Worm (Caenorhabditis elegans): ENCODE measurements around the gene Y38H6C.25.
"Not testable (repeated sequence)": the region's sequence is repeated elsewhere in the genome, so short reads cannot be mapped to it uniquely, and the experiment has no call there.

The Y38H6C.25 gene

ce11 chrV:20509427-20509826, 9.6 kb upstream of the Y38H6C.25 start:
- TF ChIP-seq ref-1 (GFP tag; conservative IDR thresholded peaks at IDR 0.05) (no peak), flt-1 (GFP tag; IDR thresholded peaks at IDR 0.05) (no peak), klf-2 (GFP tag; conservative IDR thresholded peaks at IDR 0.05) (no peak), med-1 (GFP tag; optimal IDR thresholded peaks at IDR 0.05; ENCODE audit: insufficient read depth) (no peak), ztf-29 (GFP tag; IDR thresholded peaks at IDR 0.05) (no peak), ztf-23 (GFP tag; IDR thresholded peaks at IDR 0.05) (no peak), T22C8.4 (GFP tag; IDR thresholded peaks at IDR 0.05) (no peak), tab-1 (GFP tag; IDR thresholded peaks at IDR 0.05) (no peak), cog-1 (tag; optimal IDR thresholded peaks at IDR 0.05) (no peak)

- not testable (repeated sequence) for TF ChIP-seq T22C8.4 (GFP tag; IDR thresholded peaks at IDR 0.05); med-1 (GFP tag; optimal IDR thresholded peaks at IDR 0.05; ENCODE audit: insufficient read depth); cog-1 (tag; optimal IDR thresholded peaks at IDR 0.05)
These were observed 5.4 kb upstream of the Y38H6C.25 start, which contains the start of gene Y38H6C.8 for ce11 chrV:20513661-20514060. TSS of gene Y38H6C.8 (plus strand) at chrV:20513961.

ce11 chrV:20514483-20514882, 4.5 kb upstream of the Y38H6C.25 start:
- TF ChIP-seq ztf-29 (GFP tag; IDR thresholded peaks at IDR 0.05) (no peak), cog-1 (tag; optimal IDR thresholded peaks at IDR 0.05) (no peak), med-1 (GFP tag; optimal IDR thresholded peaks at IDR 0.05; ENCODE audit: insufficient read depth) (no peak)

- no peak for TF ChIP-seq T22C8.4 (GFP tag; IDR thresholded peaks at IDR 0.05)
- TF ChIP-seq tab-1 (GFP tag; IDR thresholded peaks at IDR 0.05): no peak
- TF ChIP-seq ztf-23 (GFP tag; IDR thresholded peaks at IDR 0.05): no peak
- no peak for TF ChIP-seq klf-2 (GFP tag; conservative IDR thresholded peaks at IDR 0.05)
- TF ChIP-seq cog-1 (tag; optimal IDR thresholded peaks at IDR 0.05): no peak
These were observed 2.0 kb upstream of the Y38H6C.25 start for ce11 chrV:20517005-20517404.

ce11 chrV:20522219-20522618, 3.2 kb downstream of the Y38H6C.25 start, which contains the start of the genes Y38H6C.9 and fbxa-150:
TSS of gene Y38H6C.9 (minus strand) at chrV:20522270.
TSS of gene fbxa-150 (plus strand) at chrV:20522598.
- TF ChIP-seq ztf-29 (GFP tag; IDR thresholded peaks at IDR 0.05) (no peak), ztf-23 (GFP tag; IDR thresholded peaks at IDR 0.05) (no peak), cog-1 (tag; optimal IDR thresholded peaks at IDR 0.05) (no peak), flt-1 (GFP tag; IDR thresholded peaks at IDR 0.05) (no peak), med-1 (GFP tag; optimal IDR thresholded peaks at IDR 0.05; ENCODE audit: insufficient read depth) (no peak), klf-2 (GFP tag; conservative IDR thresholded peaks at IDR 0.05) (no peak), T22C8.4 (GFP tag; IDR thresholded peaks at IDR 0.05) (no peak), tab-1 (GFP tag; IDR thresholded peaks at IDR 0.05) (no peak), ref-1 (GFP tag; conservative IDR thresholded peaks at IDR 0.05) (no peak)

ce11 chrV:20525816-20526459, 6.9 kb downstream of the Y38H6C.25 start, which contains the start of the genes srh-166 and Y38H6C.24:
TSS of gene srh-166 (minus strand) at chrV:20525866.
TSS of gene Y38H6C.24 (plus strand) at chrV:20526435.
- TF ChIP-seq ref-1 (GFP tag; conservative IDR thresholded peaks at IDR 0.05) (no peak), flt-1 (GFP tag; IDR thresholded peaks at IDR 0.05) (no peak), ztf-29 (GFP tag; IDR thresholded peaks at IDR 0.05) (no peak), ztf-23 (GFP tag; IDR thresholded peaks at IDR 0.05) (no peak)

- TF ChIP-seq klf-2 (GFP tag; conservative IDR thresholded peaks at IDR 0.05) (no peak), flt-1 (GFP tag; IDR thresholded peaks at IDR 0.05) (no peak), med-1 (GFP tag; optimal IDR thresholded peaks at IDR 0.05; ENCODE audit: insufficient read depth) (no peak), cog-1 (tag; optimal IDR thresholded peaks at IDR 0.05) (no peak), ztf-23 (GFP tag; IDR thresholded peaks at IDR 0.05) (no peak), ref-1 (GFP tag; conservative IDR thresholded peaks at IDR 0.05) (no peak), ztf-29 (GFP tag; IDR thresholded peaks at IDR 0.05) (no peak), T22C8.4 (GFP tag; IDR thresholded peaks at IDR 0.05) (no peak), tab-1 (GFP tag; IDR thresholded peaks at IDR 0.05) (no peak)
These were observed 8.5 kb downstream of the Y38H6C.25 start, which contains the start of gene Y38H6C.13 for ce11 chrV:20527493-20527892. TSS of gene Y38H6C.13 (plus strand) at chrV:20527793.

- TF ChIP-seq flt-1 (GFP tag; IDR thresholded peaks at IDR 0.05) (no peak), ref-1 (GFP tag; conservative IDR thresholded peaks at IDR 0.05) (no peak), cog-1 (tag; optimal IDR thresholded peaks at IDR 0.05) (no peak), tab-1 (GFP tag; IDR thresholded peaks at IDR 0.05) (no peak), T22C8.4 (GFP tag; IDR thresholded peaks at IDR 0.05) (no peak), med-1 (GFP tag; optimal IDR thresholded peaks at IDR 0.05; ENCODE audit: insufficient read depth) (no peak), klf-2 (GFP tag; conservative IDR thresholded peaks at IDR 0.05) (no peak), ztf-29 (GFP tag; IDR thresholded peaks at IDR 0.05) (no peak), ztf-23 (GFP tag; IDR thresholded peaks at IDR 0.05) (no peak)
These were observed 15.0 kb downstream of the Y38H6C.25 start, which contains the start of gene famh-161 for ce11 chrV:20534072-20534471. TSS of gene famh-161 (minus strand) at chrV:20534172.

- no peak for TF ChIP-seq klf-2 (GFP tag; conservative IDR thresholded peaks at IDR 0.05)
- no peak for TF ChIP-seq med-1 (GFP tag; optimal IDR thresholded peaks at IDR 0.05; ENCODE audit: insufficient read depth)
- TF ChIP-seq flt-1 (GFP tag; IDR thresholded peaks at IDR 0.05): no peak
These were observed 17.2 kb downstream of the Y38H6C.25 start, which contains the start of gene Y38H6C.15 for ce11 chrV:20536208-20536607. TSS of gene Y38H6C.15 (minus strand) at chrV:20536308.

- TF ChIP-seq T22C8.4 (GFP tag; IDR thresholded peaks at IDR 0.05): no peak
These were observed 20.0 kb downstream of the Y38H6C.25 start, which contains the start of gene Y38H6C.16 for ce11 chrV:20539055-20539454. TSS of gene Y38H6C.16 (minus strand) at chrV:20539347.

- TF ChIP-seq ref-1 (GFP tag; conservative IDR thresholded peaks at IDR 0.05): no peak
- TF ChIP-seq T22C8.4 (GFP tag; IDR thresholded peaks at IDR 0.05): no peak
- no peak for TF ChIP-seq ztf-29 (GFP tag; IDR thresholded peaks at IDR 0.05)
- no peak for TF ChIP-seq flt-1 (GFP tag; IDR thresholded peaks at IDR 0.05)
- TF ChIP-seq med-1 (GFP tag; optimal IDR thresholded peaks at IDR 0.05; ENCODE audit: insufficient read depth): no peak
- TF ChIP-seq tab-1 (GFP tag; IDR thresholded peaks at IDR 0.05): no peak
- TF ChIP-seq klf-2 (GFP tag; conservative IDR thresholded peaks at IDR 0.05): no peak
- no peak for TF ChIP-seq cog-1 (tag; optimal IDR thresholded peaks at IDR 0.05)
These were observed 25.1 kb downstream of the Y38H6C.25 start, which contains the start of gene slc-36.3 for ce11 chrV:20544092-20544491. TSS of gene slc-36.3 (minus strand) at chrV:20544192.
